Worm (Caenorhabditis elegans) whole organism, L4 larva: ENCODE results near the gene R160.10.

Source experiments
- F10B5.3 ChIP-seq: sonication (generic microtip); optimal IDR thresholded peaks from 2 replicates; lab custom pipeline; 2016; ENCODE audit warnings: mild to moderate bottlenecking, missing genetic modification characterization, missing compliant biosample characterization
- F37D6.2 ChIP-seq: sonication (generic microtip); optimal IDR thresholded peaks from 2 replicates; lab custom pipeline; 2016; ENCODE audit warnings: mild to moderate bottlenecking, missing genetic modification characterization, missing compliant biosample characterization
- F49E8.2 ChIP-seq: sonication (generic microtip); optimal IDR thresholded peaks from 2 replicates; lab custom pipeline; 2016; ENCODE audit warnings: missing compliant biosample characterization, mild to moderate bottlenecking, missing genetic modification characterization, borderline replicate concordance
- T20F7.1 ChIP-seq: fragments of 200-800 bp; sonication (Bioruptor generic); optimal IDR thresholded peaks from 2 replicates; lab custom pipeline; 2018; ENCODE audit warnings: mild to moderate bottlenecking, missing genetic modification characterization, missing compliant biosample characterization
- Y5F2A.4 ChIP-seq: fragments of 200-800 bp; sonication (Bioruptor generic); optimal IDR thresholded peaks from 2 replicates; lab custom pipeline; 2018; ENCODE audit warnings: mild to moderate bottlenecking, missing genetic modification characterization, missing compliant biosample characterization
- Y75B8A.6 ChIP-seq: fragments of 200-800 bp; sonication (Bioruptor generic); IDR thresholded peaks from 2 replicates; pipeline ENCODE4 v1.3.6; 2022; ENCODE audit warnings: missing genetic modification reagents, missing genetic modification characterization, missing compliant biosample characterization
- aha-1 ChIP-seq: fragments of 150-350 bp; peaks from one replicate; lab custom pipeline; 2014; ENCODE audit warnings: missing biosample characterization, missing genetic modification characterization
- aly-2 ChIP-seq: sonication (generic microtip); optimal IDR thresholded peaks from 2 replicates; lab custom pipeline; 2018; ENCODE audit warnings: missing biosample characterization, missing genetic modification characterization
- ceh-62 ChIP-seq: sonication (generic microtip); optimal IDR thresholded peaks from 2 replicates; lab custom pipeline; 2017; ENCODE audit warnings: missing biosample characterization, missing genetic modification characterization
- ceh-82 ChIP-seq: sonication (generic microtip); optimal IDR thresholded peaks from 2 replicates; lab custom pipeline; 2017; ENCODE audit warnings: missing biosample characterization, missing genetic modification characterization
- ctbp-1 ChIP-seq: fragments of 200-800 bp; sonication (Bioruptor generic); IDR thresholded peaks from 2 replicates; pipeline ENCODE4 v1.3.6; 2022; ENCODE audit warnings: missing genetic modification reagents, missing genetic modification characterization, missing compliant biosample characterization
- daf-16 ChIP-seq, 3 experiments: sonication (generic microtip); optimal IDR thresholded peaks; 2 replicates each; lab custom pipeline; 2016 to 2017; ENCODE audit warnings: missing genetic modification characterization in 3 of 3, missing genetic modification reagents in 3 of 3, mild to moderate bottlenecking in 2 of 3, missing compliant biosample characterization in 2 of 3, missing biosample characterization in 1 of 3, moderate library complexity in 1 of 3
- dmd-6 ChIP-seq: fragments of 200-800 bp; sonication (Bioruptor generic); IDR thresholded peaks from 2 replicates; pipeline ENCODE4 v1.3.6; 2022; ENCODE audit warnings: missing genetic modification reagents, missing genetic modification characterization, missing compliant biosample characterization
- dmd-9 ChIP-seq: fragments of 200-800 bp; sonication (Bioruptor generic); IDR thresholded peaks from 2 replicates; pipeline ENCODE4 v1.3.6; 2022; ENCODE audit warnings: missing genetic modification reagents, missing genetic modification characterization, missing compliant biosample characterization
- dpl-1 ChIP-seq: fragments of 150-350 bp; optimal IDR thresholded peaks from 2 replicates; lab custom pipeline; 2014; ENCODE audit warnings: missing biosample characterization, missing genetic modification reagents, missing genetic modification characterization
- duxl-1 ChIP-seq: sonication (generic microtip); optimal IDR thresholded peaks from 2 replicates; lab custom pipeline; 2016; ENCODE audit warnings: mild to moderate bottlenecking, missing genetic modification characterization, moderate library complexity, missing compliant biosample characterization; ENCODE audit not compliant: poor library complexity
- fkh-10 ChIP-seq: fragments of 150-350 bp; optimal IDR thresholded peaks from 2 replicates; lab custom pipeline; 2014; ENCODE audit warnings: missing biosample characterization, missing genetic modification reagents, missing genetic modification characterization
- fos-1 ChIP-seq: fragments of 150-350 bp; optimal IDR thresholded peaks from 2 replicates; lab custom pipeline; 2014; ENCODE audit warnings: missing biosample characterization, missing genetic modification characterization
- gei-8 ChIP-seq: fragments of 200-800 bp; sonication (Bioruptor generic); optimal IDR thresholded peaks from 2 replicates; lab custom pipeline; 2018; ENCODE audit warnings: mild to moderate bottlenecking, missing genetic modification characterization, missing compliant biosample characterization
- hif-1 ChIP-seq, 2 experiments: sonication (generic microtip); optimal IDR thresholded peaks; 2 replicates each; lab custom pipeline; 2016 to 2017; ENCODE audit warnings: missing compliant biosample characterization in 2 of 2, missing genetic modification characterization in 2 of 2, missing genetic modification reagents in 2 of 2, missing genotype in 2 of 2, mild to moderate bottlenecking in 1 of 2
- hlh-11 ChIP-seq: fragments of 200-800 bp; sonication (Bioruptor generic); optimal IDR thresholded peaks from 2 replicates; lab custom pipeline; 2018; ENCODE audit warnings: mild to moderate bottlenecking, missing genetic modification characterization, missing compliant biosample characterization
- hmg-1.1 ChIP-seq: fragments of 200-800 bp; sonication (Bioruptor generic); IDR thresholded peaks from 2 replicates; pipeline ENCODE4 v1.3.6; 2022; ENCODE audit warnings: missing genetic modification reagents, missing genetic modification characterization, missing compliant biosample characterization
- lin-15B ChIP-seq: fragments of 150-350 bp; sonication (generic microtip); optimal IDR thresholded peaks from 3 replicates; lab custom pipeline; 2014; ENCODE audit warnings: missing biosample characterization, missing genetic modification characterization
- lin-29 ChIP-seq: fragments of 200-800 bp; sonication (Bioruptor generic); IDR thresholded peaks from 2 replicates; pipeline ENCODE4 v1.3.6; 2022; ENCODE audit warnings: missing genetic modification reagents, missing genetic modification characterization, missing compliant biosample characterization
- lsy-2 ChIP-seq, 2 experiments: fragments of 150-350 bp in 1 of 2; sonication (generic microtip) in 1 of 2; optimal IDR thresholded peaks; 2 replicates each; lab custom pipeline; 2014 to 2017; ENCODE audit warnings: missing biosample characterization in 2 of 2, missing genetic modification characterization in 2 of 2
- madf-9 ChIP-seq: fragments of 200-800 bp; sonication (Bioruptor generic); conservative IDR thresholded peaks from 2 replicates; pipeline ENCODE4 v1.3.6; 2022; ENCODE audit warnings: missing genetic modification reagents, missing genetic modification characterization, missing compliant biosample characterization
- mep-1 ChIP-seq: fragments of 150-350 bp; sonication (generic microtip); optimal IDR thresholded peaks from 3 replicates; lab custom pipeline; 2014; ENCODE audit warnings: missing biosample characterization, missing genetic modification characterization
- mxl-3 ChIP-seq: fragments of 200-800 bp; sonication (Bioruptor generic); optimal IDR thresholded peaks from 2 replicates; lab custom pipeline; 2018; ENCODE audit warnings: mild to moderate bottlenecking, missing genetic modification characterization, missing compliant biosample characterization
- nhr-10 ChIP-seq: fragments of 150-350 bp; optimal IDR thresholded peaks from 2 replicates; lab custom pipeline; 2014; ENCODE audit warnings: missing biosample characterization, missing genetic modification characterization
- nhr-102 ChIP-seq: sonication (generic microtip); optimal IDR thresholded peaks from 2 replicates; lab custom pipeline; 2016; ENCODE audit warnings: mild to moderate bottlenecking, missing genetic modification characterization, moderate library complexity, missing compliant biosample characterization
- nhr-11 ChIP-seq: fragments of 150-350 bp; optimal IDR thresholded peaks from 2 replicates; lab custom pipeline; 2014; ENCODE audit warnings: missing biosample characterization, missing genetic modification characterization
- nhr-28 ChIP-seq: fragments of 150-350 bp; optimal IDR thresholded peaks from 2 replicates; lab custom pipeline; 2014; ENCODE audit warnings: missing biosample characterization, missing genetic modification characterization
- nhr-42 ChIP-seq: fragments of 200-800 bp; sonication (Bioruptor generic); IDR thresholded peaks from 2 replicates; pipeline ENCODE4 v1.3.6; 2022; ENCODE audit warnings: missing genetic modification characterization, missing compliant biosample characterization
- nhr-48 ChIP-seq: sonication (generic microtip); optimal IDR thresholded peaks from 2 replicates; lab custom pipeline; 2016; ENCODE audit warnings: mild to moderate bottlenecking, missing genetic modification characterization, missing compliant biosample characterization
- nhr-77 ChIP-seq: fragments of 150-350 bp; optimal IDR thresholded peaks from 2 replicates; lab custom pipeline; 2014; ENCODE audit warnings: missing biosample characterization, missing genetic modification characterization
- pha-4 ChIP-seq, 2 experiments: fragments of 150-350 bp in 1 of 2; fragments of 200-800 bp in 1 of 2; sonication (Bioruptor generic) in 1 of 2; IDR thresholded peaks in 1 of 2; optimal IDR thresholded peaks in 1 of 2; 2 replicates each; pipeline versions ENCODE4 v1.3.6 to Lab custom; 2014 to 2022; ENCODE audit warnings: missing genetic modification characterization in 2 of 2, missing genetic modification reagents in 2 of 2, missing biosample characterization in 1 of 2, missing compliant biosample characterization in 1 of 2
- pqm-1 ChIP-seq: sonication (generic microtip); optimal IDR thresholded peaks from 2 replicates; lab custom pipeline; 2017; ENCODE audit warnings: missing biosample characterization, missing genetic modification characterization
- rbr-2 ChIP-seq: sonication (generic microtip); optimal IDR thresholded peaks from 2 replicates; lab custom pipeline; 2016; ENCODE audit warnings: missing genotype, missing genetic modification characterization, missing compliant biosample characterization
- skn-1 ChIP-seq: fragments of 150-350 bp; optimal IDR thresholded peaks from 2 replicates; lab custom pipeline; 2014; ENCODE audit warnings: missing biosample characterization, missing genetic modification characterization
- snpc-1.2 ChIP-seq: fragments of 200-800 bp; sonication (Bioruptor generic); IDR thresholded peaks from 2 replicates; pipeline ENCODE4 v1.3.6; 2022; ENCODE audit warnings: missing genetic modification reagents, missing genetic modification characterization, missing compliant biosample characterization
- snpc-4 ChIP-seq: fragments of 150-350 bp; optimal IDR thresholded peaks from 2 replicates; lab custom pipeline; 2014; ENCODE audit warnings: missing biosample characterization, missing genetic modification characterization
- spr-1 ChIP-seq: sonication (generic microtip); optimal IDR thresholded peaks from 2 replicates; lab custom pipeline; 2016; ENCODE audit warnings: mild to moderate bottlenecking, missing genetic modification characterization, missing compliant biosample characterization
- unc-62 ChIP-seq, 3 experiments: fragments of 150-350 bp in 1 of 3; sonication (generic microtip); optimal IDR thresholded peaks in 2 of 3; peaks in 1 of 3; 1 replicate in 1 of 3; 2 replicates in 2 of 3; lab custom pipeline; 2014 to 2017; ENCODE audit warnings: missing biosample characterization in 3 of 3, missing genetic modification characterization in 3 of 3, missing genetic modification reagents in 3 of 3, missing genotype in 1 of 3

R160.10 gene

ce11 chrX:4400296-4400695, 33.0 kb upstream of the R160.10 start:
- no peak for TF ChIP-seq gei-8 (GFP tag; lab: Kevin White, UChicago)
- TF ChIP-seq ceh-62, result no peak
- TF ChIP-seq aha-1 (tag; lab: Kevin White, UChicago), result peak; percentile 96

ce11 chrX:4397460-4397859, 30.1 kb upstream of the R160.10 start:
- TF ChIP-seq duxl-1 (tag; lab: Kevin White, UChicago) (no peak), snpc-4 (tag; lab: Kevin White, UChicago) (no peak)

ce11 chrX:4395073-4395850, 27.9 kb upstream of the R160.10 start:
- TF ChIP-seq spr-1 (tag; lab: Kevin White, UChicago) (peak; percentile 84), Y5F2A.4 (peak; percentile 65), skn-1 (tag; lab: Kevin White, UChicago) (no peak), hif-1 (tag; optimal IDR thresholded peaks at IDR 0.05; lab: Kevin White, UChicago) (peak in 1 of 2 experiments; percentile 41), ceh-62 (no peak), hmg-1.1 (GFP tag; lab: Robert Waterston, UW) (peak; percentile 96), F37D6.2 (tag; lab: Kevin White, UChicago) (peak; percentile 58), daf-16 (GFP tag; optimal IDR thresholded peaks at IDR 0.05; lab: Kevin White, UChicago) (peak; percentile 33 to 89), daf-16 (tag; optimal IDR thresholded peaks at IDR 0.05; lab: Kevin White, UChicago) (peak; percentile 74), lsy-2 (tag; optimal IDR thresholded peaks at IDR 0.05; lab: Kevin White, UChicago) (peak in 1 of 2 experiments; percentile 83), lin-15B (tag; lab: Kevin White, UChicago) (no peak), aha-1 (tag; lab: Kevin White, UChicago) (no peak), F49E8.2 (no peak), aly-2 (tag; lab: Kevin White, UChicago) (no peak), duxl-1 (tag; lab: Kevin White, UChicago) (peak; percentile 95), mep-1 (tag; lab: Kevin White, UChicago) (peak; percentile 91), rbr-2 (tag; lab: Kevin White, UChicago) (peak; percentile 88), nhr-48 (peak; percentile 58), fkh-10 (GFP tag; lab: Kevin White, UChicago) (peak; percentile 38), dpl-1 (GFP tag; lab: Kevin White, UChicago) (peak; percentile 44), dmd-6 (peak; percentile 66), snpc-4 (tag; lab: Kevin White, UChicago) (no peak), mxl-3 (GFP tag; lab: Kevin White, UChicago) (peak; percentile 78), Y75B8A.6 (GFP tag; lab: Robert Waterston, UW) (no peak), nhr-77 (peak; percentile 95), hlh-11 (tag; lab: Kevin White, UChicago) (peak; percentile 83), pha-4 (GFP tag; IDR thresholded peaks at IDR 0.05; lab: Robert Waterston, UW) (peak; percentile 74; the same call in 1 of the 2 replicates), pha-4 (tag; optimal IDR thresholded peaks at IDR 0.05; lab: Kevin White, UChicago) (no peak), nhr-11 (tag; lab: Kevin White, UChicago) (no peak), ctbp-1 (GFP tag; lab: Robert Waterston, UW) (0 out of 2 replicates have a peak, but pooled peaks have one; percentile 32), snpc-1.2 (no peak), nhr-42 (GFP tag; lab: Robert Waterston, UW) (peak; percentile 86), unc-62 (GFP tag; optimal IDR thresholded peaks at IDR 0.05 in 1 of 2; lab: Kevin White, UChicago) (peak in 1 of 2 experiments; percentile 67), unc-62 (tag; optimal IDR thresholded peaks at IDR 0.05; lab: Kevin White, UChicago) (no peak), nhr-102 (tag; lab: Kevin White, UChicago) (no peak), F10B5.3 (tag; lab: Kevin White, UChicago) (peak; percentile 80), T20F7.1 (peak; percentile 74), gei-8 (GFP tag; lab: Kevin White, UChicago) (no peak), fos-1 (no peak), dmd-9 (0 out of 2 replicates have a peak, but pooled peaks have one; percentile 36), ceh-82 (tag; lab: Kevin White, UChicago) (no peak), lin-29 (GFP tag; lab: Robert Waterston, UW) (peak; percentile 68; the same call in 1 of the 2 replicates), madf-9 (GFP tag; lab: Robert Waterston, UW) (peak; percentile 50; the same call in 1 of the 2 replicates), pqm-1 (tag; lab: Kevin White, UChicago) (peak; percentile 16), nhr-28 (tag; lab: Kevin White, UChicago) (peak; percentile 69), nhr-10 (tag; lab: Kevin White, UChicago) (peak; percentile 36)
